Worm (Caenorhabditis elegans) whole organism, L4 larva: ENCODE results near the gene eif-2Balpha.

Experiments used
- F26F4.8 ChIP-seq: fragments of 200-800 bp; sonication (Bioruptor generic); conservative IDR thresholded peaks from 2 replicates; pipeline ENCODE4 v1.3.6; 2022; ENCODE audit warnings: missing genetic modification characterization, missing compliant biosample characterization
- R02D3.7 ChIP-seq: fragments of 150-350 bp; sonication (generic microtip); optimal IDR thresholded peaks from 3 replicates; lab custom pipeline; 2014; ENCODE audit warnings: missing biosample characterization, missing genetic modification characterization
- T20F7.1 ChIP-seq: fragments of 200-800 bp; sonication (Bioruptor generic); optimal IDR thresholded peaks from 2 replicates; lab custom pipeline; 2018; ENCODE audit warnings: mild to moderate bottlenecking, missing genetic modification characterization, missing compliant biosample characterization
- T26A8.4 ChIP-seq: fragments of 200-800 bp; sonication (Bioruptor generic); IDR thresholded peaks from 2 replicates; pipeline ENCODE4 v1.3.6; 2022; ENCODE audit warnings: missing genetic modification characterization, missing compliant biosample characterization
- Y48G9A.11 ChIP-seq: fragments of 200-800 bp; sonication (Bioruptor generic); IDR thresholded peaks from 2 replicates; pipeline ENCODE4 v1.3.6; 2022; ENCODE audit warnings: missing genetic modification reagents, missing genetic modification characterization, missing compliant biosample characterization
- ZK546.5 ChIP-seq, 2 experiments: sonication (generic microtip); optimal IDR thresholded peaks; 2 replicates each; lab custom pipeline; 2017; ENCODE audit warnings: missing biosample characterization in 2 of 2, missing genetic modification characterization in 2 of 2
- aha-1 ChIP-seq: fragments of 150-350 bp; peaks from one replicate; lab custom pipeline; 2014; ENCODE audit warnings: missing biosample characterization, missing genetic modification characterization
- aly-2 ChIP-seq: sonication (generic microtip); optimal IDR thresholded peaks from 2 replicates; lab custom pipeline; 2018; ENCODE audit warnings: missing biosample characterization, missing genetic modification characterization
- ceh-32 ChIP-seq: sonication (generic microtip); optimal IDR thresholded peaks from 2 replicates; lab custom pipeline; 2016; ENCODE audit warnings: mild to moderate bottlenecking, missing genetic modification characterization, missing compliant biosample characterization; ENCODE audit not compliant: poor library complexity
- ceh-62 ChIP-seq: sonication (generic microtip); optimal IDR thresholded peaks from 2 replicates; lab custom pipeline; 2017; ENCODE audit warnings: missing biosample characterization, missing genetic modification characterization
- ceh-82 ChIP-seq: sonication (generic microtip); optimal IDR thresholded peaks from 2 replicates; lab custom pipeline; 2017; ENCODE audit warnings: missing biosample characterization, missing genetic modification characterization
- ctbp-1 ChIP-seq: fragments of 200-800 bp; sonication (Bioruptor generic); IDR thresholded peaks from 2 replicates; pipeline ENCODE4 v1.3.6; 2022; ENCODE audit warnings: missing genetic modification reagents, missing genetic modification characterization, missing compliant biosample characterization
- daf-16 ChIP-seq, 3 experiments: sonication (generic microtip); optimal IDR thresholded peaks; 2 replicates each; lab custom pipeline; 2016 to 2017; ENCODE audit warnings: missing genetic modification characterization in 3 of 3, missing genetic modification reagents in 3 of 3, mild to moderate bottlenecking in 2 of 3, missing compliant biosample characterization in 2 of 3, missing biosample characterization in 1 of 3, moderate library complexity in 1 of 3
- daf-19 ChIP-seq: fragments of 200-800 bp; sonication (Bioruptor generic); conservative IDR thresholded peaks from 2 replicates; pipeline ENCODE4 v1.3.6; 2022; ENCODE audit warnings: missing genetic modification characterization, missing compliant biosample characterization
- dmd-9 ChIP-seq: fragments of 200-800 bp; sonication (Bioruptor generic); IDR thresholded peaks from 2 replicates; pipeline ENCODE4 v1.3.6; 2022; ENCODE audit warnings: missing genetic modification reagents, missing genetic modification characterization, missing compliant biosample characterization
- dpl-1 ChIP-seq: fragments of 150-350 bp; optimal IDR thresholded peaks from 2 replicates; lab custom pipeline; 2014; ENCODE audit warnings: missing biosample characterization, missing genetic modification reagents, missing genetic modification characterization
- dve-1 ChIP-seq: sonication (generic microtip); optimal IDR thresholded peaks from 2 replicates; lab custom pipeline; 2017; ENCODE audit warnings: antibody characterized with exemption, mild to moderate bottlenecking, missing genetic modification characterization, missing compliant biosample characterization; ENCODE audit not compliant: insufficient read depth
- egl-27 ChIP-seq: sonication (generic microtip); optimal IDR thresholded peaks from 3 replicates; lab custom pipeline; 2017; ENCODE audit warnings: missing biosample characterization, missing genetic modification reagents, missing genetic modification characterization
- hlh-11 ChIP-seq: fragments of 200-800 bp; sonication (Bioruptor generic); optimal IDR thresholded peaks from 2 replicates; lab custom pipeline; 2018; ENCODE audit warnings: mild to moderate bottlenecking, missing genetic modification characterization, missing compliant biosample characterization
- hlh-30 ChIP-seq: sonication (generic microtip); optimal IDR thresholded peaks from 2 replicates; lab custom pipeline; 2017; ENCODE audit warnings: antibody characterized with exemption, mild to moderate bottlenecking, missing genetic modification characterization, missing compliant biosample characterization; ENCODE audit not compliant: insufficient read depth
- lin-15B ChIP-seq: fragments of 150-350 bp; sonication (generic microtip); optimal IDR thresholded peaks from 3 replicates; lab custom pipeline; 2014; ENCODE audit warnings: missing biosample characterization, missing genetic modification characterization
- lin-38 ChIP-seq: fragments of 200-800 bp; sonication (Bioruptor generic); IDR thresholded peaks from 2 replicates; pipeline ENCODE4 v1.3.6; 2022; ENCODE audit warnings: missing genetic modification reagents, missing genetic modification characterization, missing compliant biosample characterization
- lir-3 ChIP-seq: sonication (generic microtip); optimal IDR thresholded peaks from 2 replicates; lab custom pipeline; 2016; ENCODE audit warnings: mild to moderate bottlenecking, missing genetic modification characterization, missing compliant biosample characterization
- lsy-2 ChIP-seq, 2 experiments: fragments of 150-350 bp in 1 of 2; sonication (generic microtip) in 1 of 2; optimal IDR thresholded peaks; 2 replicates each; lab custom pipeline; 2014 to 2017; ENCODE audit warnings: missing biosample characterization in 2 of 2, missing genetic modification characterization in 2 of 2
- madf-5 ChIP-seq, 2 experiments: fragments of 200-800 bp; sonication (Bioruptor generic); IDR thresholded peaks; 2 replicates each; pipeline ENCODE4 v1.3.6; 2022; ENCODE audit warnings: missing compliant biosample characterization in 2 of 2, missing genetic modification characterization in 2 of 2
- mep-1 ChIP-seq: fragments of 150-350 bp; sonication (generic microtip); optimal IDR thresholded peaks from 3 replicates; lab custom pipeline; 2014; ENCODE audit warnings: missing biosample characterization, missing genetic modification characterization
- mxl-2 ChIP-seq: fragments of 200-800 bp; sonication (Bioruptor generic); conservative IDR thresholded peaks from 2 replicates; pipeline ENCODE4 v1.3.6; 2022; ENCODE audit warnings: missing genetic modification reagents, missing genetic modification characterization, missing compliant biosample characterization
- mxl-3 ChIP-seq: fragments of 200-800 bp; sonication (Bioruptor generic); optimal IDR thresholded peaks from 2 replicates; lab custom pipeline; 2018; ENCODE audit warnings: mild to moderate bottlenecking, missing genetic modification characterization, missing compliant biosample characterization
- nhr-10 ChIP-seq: fragments of 150-350 bp; optimal IDR thresholded peaks from 2 replicates; lab custom pipeline; 2014; ENCODE audit warnings: missing biosample characterization, missing genetic modification characterization
- nhr-28 ChIP-seq: fragments of 150-350 bp; optimal IDR thresholded peaks from 2 replicates; lab custom pipeline; 2014; ENCODE audit warnings: missing biosample characterization, missing genetic modification characterization
- nhr-42 ChIP-seq: fragments of 200-800 bp; sonication (Bioruptor generic); IDR thresholded peaks from 2 replicates; pipeline ENCODE4 v1.3.6; 2022; ENCODE audit warnings: missing genetic modification characterization, missing compliant biosample characterization
- nhr-48 ChIP-seq: sonication (generic microtip); optimal IDR thresholded peaks from 2 replicates; lab custom pipeline; 2016; ENCODE audit warnings: mild to moderate bottlenecking, missing genetic modification characterization, missing compliant biosample characterization
- nhr-77 ChIP-seq: fragments of 150-350 bp; optimal IDR thresholded peaks from 2 replicates; lab custom pipeline; 2014; ENCODE audit warnings: missing biosample characterization, missing genetic modification characterization
- php-3 ChIP-seq: fragments of 200-800 bp; sonication (Bioruptor generic); IDR thresholded peaks from 2 replicates; pipeline ENCODE4 v1.3.6; 2022; ENCODE audit warnings: missing genetic modification reagents, missing genetic modification characterization, missing compliant biosample characterization
- pqm-1 ChIP-seq: sonication (generic microtip); optimal IDR thresholded peaks from 2 replicates; lab custom pipeline; 2017; ENCODE audit warnings: missing biosample characterization, missing genetic modification characterization
- rbr-2 ChIP-seq: sonication (generic microtip); optimal IDR thresholded peaks from 2 replicates; lab custom pipeline; 2016; ENCODE audit warnings: missing genotype, missing genetic modification characterization, missing compliant biosample characterization
- snpc-4 ChIP-seq: fragments of 150-350 bp; optimal IDR thresholded peaks from 2 replicates; lab custom pipeline; 2014; ENCODE audit warnings: missing biosample characterization, missing genetic modification characterization
- spr-3 ChIP-seq: fragments of 200-800 bp; sonication (Bioruptor generic); optimal IDR thresholded peaks from 2 replicates; lab custom pipeline; 2018; ENCODE audit warnings: mild to moderate bottlenecking, missing genetic modification characterization, missing compliant biosample characterization
- tag-97 ChIP-seq: fragments of 200-800 bp; sonication (Bioruptor generic); IDR thresholded peaks from 2 replicates; pipeline ENCODE4 v1.3.6; 2022; ENCODE audit warnings: missing genetic modification characterization, missing compliant biosample characterization
- unc-62 ChIP-seq, 3 experiments: fragments of 150-350 bp in 1 of 3; sonication (generic microtip); optimal IDR thresholded peaks in 2 of 3; peaks in 1 of 3; 1 replicate in 1 of 3; 2 replicates in 2 of 3; lab custom pipeline; 2014 to 2017; ENCODE audit warnings: missing biosample characterization in 3 of 3, missing genetic modification characterization in 3 of 3, missing genetic modification reagents in 3 of 3, missing genotype in 1 of 3
- zag-1 ChIP-seq: fragments of 150-350 bp; optimal IDR thresholded peaks from 2 replicates; lab custom pipeline; 2014; ENCODE audit warnings: missing biosample characterization, missing genetic modification characterization
- zfp-3 ChIP-seq: fragments of 200-800 bp; sonication (Bioruptor generic); conservative IDR thresholded peaks from 2 replicates; pipeline ENCODE4 v1.3.6; 2022; ENCODE audit warnings: missing genetic modification reagents, missing genetic modification characterization, missing compliant biosample characterization
- zip-2 ChIP-seq: fragments of 150-350 bp; optimal IDR thresholded peaks from 2 replicates; lab custom pipeline; 2014; ENCODE audit warnings: missing biosample characterization, missing genetic modification characterization

Gene eif-2Balpha

ce11 chrIII:9542816-9543215 is at the start of gene eif-2Balpha:
Gene eif-2Balpha (plus strand): TSS chrIII:9543119.
- peak; percentile 16 for TF ChIP-seq mep-1 (tag; lab: Kevin White, UChicago)
- peak; percentile 80 for TF ChIP-seq lin-38
- TF ChIP-seq lir-3 (tag; lab: Kevin White, UChicago) = no peak
- TF ChIP-seq Y48G9A.11 (GFP tag; lab: Robert Waterston, UW) = no peak
- TF ChIP-seq lin-15B (tag; lab: Kevin White, UChicago) = no peak
- TF ChIP-seq lsy-2 (tag; optimal IDR thresholded peaks at IDR 0.05; lab: Kevin White, UChicago) = peak in 1 of 2 experiments; percentile 84
- TF ChIP-seq daf-16 (GFP tag; optimal IDR thresholded peaks at IDR 0.05; lab: Kevin White, UChicago) = no peak
- peak; percentile 16 for TF ChIP-seq daf-16 (tag; optimal IDR thresholded peaks at IDR 0.05; lab: Kevin White, UChicago)
- TF ChIP-seq spr-3 (GFP tag; lab: Kevin White, UChicago) = no peak
- peak; percentile 67 for TF ChIP-seq dpl-1 (GFP tag; lab: Kevin White, UChicago)
- no peak for TF ChIP-seq aly-2 (tag; lab: Kevin White, UChicago)
- TF ChIP-seq hlh-30 = peak; percentile 40

- TF ChIP-seq nhr-10 (tag; lab: Kevin White, UChicago) = no peak
- TF ChIP-seq unc-62 (GFP tag; optimal IDR thresholded peaks at IDR 0.05 in 1 of 2; lab: Kevin White, UChicago) = peak in 1 of 2 experiments; percentile 97
- no peak for TF ChIP-seq unc-62 (tag; optimal IDR thresholded peaks at IDR 0.05; lab: Kevin White, UChicago)
- no peak for TF ChIP-seq zag-1 (tag; lab: Kevin White, UChicago)
- peak; percentile 78 for TF ChIP-seq aha-1 (tag; lab: Kevin White, UChicago)
- TF ChIP-seq php-3 (GFP tag; lab: Robert Waterston, UW) = no peak
These were observed 48.7 kb upstream of the eif-2Balpha start for ce11 chrIII:9494209-9494608.

ce11 chrIII:9496083-9496482 is 46.8 kb upstream of the eif-2Balpha start:
- TF ChIP-seq daf-19 (GFP tag; lab: Robert Waterston, UW) = no peak
- peak; percentile 64 for TF ChIP-seq aha-1 (tag; lab: Kevin White, UChicago)
- no peak for TF ChIP-seq T20F7.1 (GFP tag; lab: Kevin White, UChicago)

ce11 chrIII:9497412-9497811 is 45.5 kb upstream of the eif-2Balpha start:
- TF ChIP-seq F26F4.8 (GFP tag; lab: Robert Waterston, UW) = no peak
- TF ChIP-seq hlh-11 (tag; lab: Kevin White, UChicago) = no peak
- no peak for TF ChIP-seq dmd-9 (GFP tag; lab: Robert Waterston, UW)
- no peak for TF ChIP-seq zip-2 (tag; lab: Kevin White, UChicago)
- no peak for TF ChIP-seq ceh-32 (tag; lab: Kevin White, UChicago)
- no peak for TF ChIP-seq egl-27 (tag; lab: Kevin White, UChicago)

- no peak for TF ChIP-seq mxl-2 (GFP tag; lab: Robert Waterston, UW)
- TF ChIP-seq nhr-77 = no peak
- peak; percentile 27 for TF ChIP-seq mxl-3 (GFP tag; lab: Kevin White, UChicago)
- TF ChIP-seq ctbp-1 (GFP tag; lab: Robert Waterston, UW) = no peak
- no peak for TF ChIP-seq R02D3.7 (tag; lab: Kevin White, UChicago)
- TF ChIP-seq daf-16 (GFP tag; optimal IDR thresholded peaks at IDR 0.05; lab: Kevin White, UChicago) = no peak
- no peak for TF ChIP-seq daf-16 (tag; optimal IDR thresholded peaks at IDR 0.05; lab: Kevin White, UChicago)
- no peak for TF ChIP-seq nhr-48
- no peak for TF ChIP-seq aha-1 (tag; lab: Kevin White, UChicago)
- TF ChIP-seq nhr-42 (GFP tag; lab: Robert Waterston, UW) = no peak
- no peak for TF ChIP-seq php-3 (GFP tag; lab: Robert Waterston, UW)
- TF ChIP-seq hlh-30 = peak; percentile 86
- TF ChIP-seq ZK546.5 (tag; optimal IDR thresholded peaks at IDR 0.05; lab: Kevin White, UChicago) = no peak
- TF ChIP-seq unc-62 (GFP tag; optimal IDR thresholded peaks at IDR 0.05 in 1 of 2; lab: Kevin White, UChicago) = no peak
- TF ChIP-seq unc-62 (tag; optimal IDR thresholded peaks at IDR 0.05; lab: Kevin White, UChicago) = no peak
- no peak for TF ChIP-seq pqm-1 (tag; lab: Kevin White, UChicago)
- TF ChIP-seq ceh-82 = no peak
- no peak for TF ChIP-seq tag-97
- TF ChIP-seq T26A8.4 (GFP tag; lab: Robert Waterston, UW) = no peak
- TF ChIP-seq zfp-3 = no peak
- TF ChIP-seq rbr-2 (tag; lab: Kevin White, UChicago) = no peak
- TF ChIP-seq dve-1 = peak; percentile 55
- TF ChIP-seq ceh-62 (tag; lab: Kevin White, UChicago) = no peak
- peak; percentile 56 for TF ChIP-seq nhr-28 (tag; lab: Kevin White, UChicago)
- no peak for TF ChIP-seq dpl-1 (GFP tag; lab: Kevin White, UChicago)
- no peak for TF ChIP-seq madf-5 (GFP tag; IDR thresholded peaks at IDR 0.05; lab: Robert Waterston, UW)
- no peak for TF ChIP-seq snpc-4 (tag; lab: Kevin White, UChicago)
These were observed 42.7 kb upstream of the eif-2Balpha start, which contains the start of gene sod-4 for ce11 chrIII:9500267-9500666. Gene sod-4 (minus strand): TSS chrIII:9500375.
